Worm (Caenorhabditis elegans) whole organism, L3 larva: ENCODE measurements around the gene ell-1.

Experiments
- ZK546.5 ChIP-seq: sonication (generic microtip); optimal IDR thresholded peaks from 2 replicates; lab custom pipeline; 2017; ENCODE audit warnings: missing biosample characterization, missing genetic modification characterization
- ama-1 ChIP-seq: fragments of 150-350 bp; optimal IDR thresholded peaks from 2 replicates; lab custom pipeline; 2018
- ceh-28 ChIP-seq: fragments of 150-350 bp; optimal IDR thresholded peaks from 2 replicates; lab custom pipeline; 2014; ENCODE audit warnings: missing biosample characterization, missing genetic modification reagents, missing genetic modification characterization
- ceh-82 ChIP-seq: fragments of 150-350 bp; optimal IDR thresholded peaks from 2 replicates; lab custom pipeline; 2014; ENCODE audit warnings: missing biosample characterization, missing genetic modification characterization
- daf-12 ChIP-seq: fragments of 150-350 bp; optimal IDR thresholded peaks from 2 replicates; lab custom pipeline; 2014; ENCODE audit warnings: missing biosample characterization, missing genetic modification reagents, missing genetic modification characterization
- egl-27 ChIP-seq: sonication (generic microtip); optimal IDR thresholded peaks from 4 replicates; lab custom pipeline; 2017; ENCODE audit warnings: missing biosample characterization, missing genetic modification reagents, missing genetic modification characterization
- egl-5 ChIP-seq: fragments of 150-350 bp; optimal IDR thresholded peaks from 2 replicates; lab custom pipeline; 2017; ENCODE audit warnings: missing biosample characterization, missing genetic modification reagents, missing genetic modification characterization, inconsistent platforms
- elt-1 ChIP-seq: fragments of 150-350 bp; optimal IDR thresholded peaks from 2 replicates; lab custom pipeline; 2014; ENCODE audit warnings: missing biosample characterization, missing genetic modification characterization
- elt-2 ChIP-seq: sonication (generic microtip); optimal IDR thresholded peaks from 2 replicates; lab custom pipeline; 2016; ENCODE audit warnings: missing genetic modification reagents, mild to moderate bottlenecking, missing genetic modification characterization, missing compliant biosample characterization
- eor-1 ChIP-seq, 2 experiments: fragments of 150-350 bp; optimal IDR thresholded peaks; 2 replicates each; lab custom pipeline; 2014 to 2018; ENCODE audit warnings: missing biosample characterization in 2 of 2, missing genetic modification characterization in 2 of 2
- fkh-10 ChIP-seq: sonication (generic microtip); optimal IDR thresholded peaks from 2 replicates; lab custom pipeline; 2017; ENCODE audit warnings: missing biosample characterization, missing genetic modification reagents, missing genetic modification characterization
- fkh-2 ChIP-seq: fragments of 150-350 bp; optimal IDR thresholded peaks from 2 replicates; lab custom pipeline; 2014; ENCODE audit warnings: missing biosample characterization, missing genetic modification reagents, missing genetic modification characterization
- jun-1 ChIP-seq: fragments of 150-350 bp; optimal IDR thresholded peaks from 2 replicates; lab custom pipeline; 2014; ENCODE audit warnings: missing biosample characterization, missing genetic modification reagents, missing genetic modification characterization
- mdl-1 ChIP-seq: fragments of 150-350 bp; optimal IDR thresholded peaks from 2 replicates; lab custom pipeline; 2014; ENCODE audit warnings: missing biosample characterization, missing genetic modification characterization
- mml-1 ChIP-seq: fragments of 150-350 bp; sonication (generic microtip); optimal IDR thresholded peaks from 3 replicates; lab custom pipeline; 2014; ENCODE audit warnings: missing biosample characterization, missing genetic modification characterization
- nfya-1 ChIP-seq: sonication (generic microtip); optimal IDR thresholded peaks from 2 replicates; lab custom pipeline; 2017; ENCODE audit warnings: missing genetic modification characterization, mild to moderate bottlenecking, missing compliant biosample characterization, antibody characterized with exemption, moderate library complexity; ENCODE audit not compliant: insufficient read depth
- nhr-23 ChIP-seq: fragments of 150-350 bp; optimal IDR thresholded peaks from 2 replicates; lab custom pipeline; 2014; ENCODE audit warnings: missing biosample characterization, missing genetic modification reagents, missing genetic modification characterization
- nhr-237 ChIP-seq: fragments of 150-350 bp; optimal IDR thresholded peaks from 2 replicates; lab custom pipeline; 2014; ENCODE audit warnings: missing biosample characterization, missing genetic modification characterization
- nhr-28 ChIP-seq: fragments of 150-350 bp; optimal IDR thresholded peaks from 2 replicates; lab custom pipeline; 2014; ENCODE audit warnings: missing biosample characterization, missing genetic modification characterization
- nhr-43 ChIP-seq: sonication (generic microtip); optimal IDR thresholded peaks from 2 replicates; lab custom pipeline; 2016; ENCODE audit warnings: mild to moderate bottlenecking, missing genetic modification characterization, missing compliant biosample characterization; ENCODE audit not compliant: poor library complexity, severe bottlenecking
- nhr-67 ChIP-seq: fragments of 150-350 bp; optimal IDR thresholded peaks from 2 replicates; lab custom pipeline; 2014; ENCODE audit warnings: missing biosample characterization, missing genetic modification characterization
- nhr-76 ChIP-seq: fragments of 150-350 bp; sonication (generic microtip); optimal IDR thresholded peaks from 5 replicates; lab custom pipeline; 2014; ENCODE audit warnings: missing biosample characterization, missing genetic modification characterization
- pha-4 ChIP-seq: fragments of 150-350 bp; optimal IDR thresholded peaks from 2 replicates; lab custom pipeline; 2014; ENCODE audit warnings: missing biosample characterization, missing genetic modification reagents, missing genetic modification characterization
- pqm-1 ChIP-seq: fragments of 150-350 bp; optimal IDR thresholded peaks from 2 replicates; lab custom pipeline; 2017; ENCODE audit warnings: missing biosample characterization, missing genetic modification characterization, inconsistent platforms
- sea-2 ChIP-seq: fragments of 150-350 bp; sonication (generic microtip); optimal IDR thresholded peaks from 4 replicates; lab custom pipeline; 2014; ENCODE audit warnings: missing biosample characterization, missing genetic modification reagents, missing genetic modification characterization
- snpc-4 ChIP-seq: fragments of 150-350 bp; optimal IDR thresholded peaks from 2 replicates; lab custom pipeline; 2014; ENCODE audit warnings: missing biosample characterization, missing genetic modification characterization
- tbx-2 ChIP-seq: sonication (generic microtip); optimal IDR thresholded peaks from 2 replicates; lab custom pipeline; 2016; ENCODE audit warnings: mild to moderate bottlenecking, missing genetic modification characterization, missing compliant biosample characterization
- unc-39 ChIP-seq: sonication (generic microtip); optimal IDR thresholded peaks from 4 replicates; lab custom pipeline; 2017; ENCODE audit warnings: missing biosample characterization, missing genetic modification characterization
- unc-62 ChIP-seq: fragments of 150-350 bp; sonication (generic microtip); optimal IDR thresholded peaks from 4 replicates; lab custom pipeline; 2014; ENCODE audit warnings: missing biosample characterization, missing genetic modification reagents, missing genetic modification characterization
- zag-1 ChIP-seq: fragments of 150-350 bp; optimal IDR thresholded peaks from 2 replicates; lab custom pipeline; 2014; ENCODE audit warnings: missing biosample characterization, missing genetic modification characterization
- ztf-11 ChIP-seq: fragments of 150-350 bp; optimal IDR thresholded peaks from 2 replicates; lab custom pipeline; 2014; ENCODE audit warnings: missing biosample characterization, missing genetic modification characterization
- ztf-4 ChIP-seq: fragments of 150-350 bp; optimal IDR thresholded peaks from 2 replicates; lab custom pipeline; 2014; ENCODE audit warnings: missing biosample characterization, missing genetic modification characterization

ell-1 gene

ce11 chrIV:4410526-4410925, 16.3 kb downstream of the ell-1 start:
- TF ChIP-seq ztf-4 (tag; lab: Kevin White, UChicago) = no peak
- no peak for TF ChIP-seq unc-39
- TF ChIP-seq egl-5 (tag; lab: Kevin White, UChicago) = no peak
- no peak for TF ChIP-seq elt-2 (tag; lab: Kevin White, UChicago)
- TF ChIP-seq nhr-67 = no peak

- no peak for TF ChIP-seq nhr-28 (tag; lab: Kevin White, UChicago)
- TF ChIP-seq sea-2 (GFP tag; lab: Kevin White, UChicago) = no peak
- TF ChIP-seq ztf-4 (tag; lab: Kevin White, UChicago) = no peak
These were observed 17.2 kb downstream of the ell-1 start for ce11 chrIV:4411311-4411947.

ce11 chrIV:4411948-4412335, 17.7 kb downstream of the ell-1 start:
- TF ChIP-seq ama-1 (no peak), unc-62 (GFP tag; lab: Kevin White, UChicago) (no peak), sea-2 (GFP tag; lab: Kevin White, UChicago) (no peak), mdl-1 (tag; lab: Kevin White, UChicago) (no peak), mml-1 (no peak), ztf-11 (tag; lab: Kevin White, UChicago) (no peak), fkh-10 (no peak), nhr-28 (tag; lab: Kevin White, UChicago) (no peak), unc-39 (no peak), elt-1 (tag; lab: Kevin White, UChicago) (no peak), ceh-28 (no peak), ZK546.5 (no peak), zag-1 (tag; lab: Kevin White, UChicago) (no peak), pha-4 (tag; lab: Kevin White, UChicago) (no peak)

- no peak for TF ChIP-seq egl-27 (tag; lab: Kevin White, UChicago)
- no peak for TF ChIP-seq egl-5 (tag; lab: Kevin White, UChicago)
- TF ChIP-seq zag-1 (tag; lab: Kevin White, UChicago) = no peak
- TF ChIP-seq nfya-1 = no peak
- TF ChIP-seq tbx-2 (tag; lab: Kevin White, UChicago) = no peak
- no peak for TF ChIP-seq nhr-23 (tag; lab: Kevin White, UChicago)
- TF ChIP-seq mml-1 = no peak
- TF ChIP-seq elt-2 (tag; lab: Kevin White, UChicago) = no peak
- TF ChIP-seq pha-4 (tag; lab: Kevin White, UChicago) = no peak
- no peak for TF ChIP-seq nhr-76
- no peak for TF ChIP-seq eor-1 (tag; optimal IDR thresholded peaks at IDR 0.05; lab: Kevin White, UChicago)
- TF ChIP-seq unc-62 (GFP tag; lab: Kevin White, UChicago) = no peak
- TF ChIP-seq unc-39 = no peak
- TF ChIP-seq nhr-67 = no peak
- no peak for TF ChIP-seq jun-1 (tag; lab: Kevin White, UChicago)
- TF ChIP-seq snpc-4 = no peak
- TF ChIP-seq pqm-1 (tag; lab: Kevin White, UChicago) = no peak
These were observed 18.9 kb downstream of the ell-1 start for ce11 chrIV:4413114-4413513.

ce11 chrIV:4422029-4422428, 27.8 kb downstream of the ell-1 start, which contains the start of gene clec-175:
Gene clec-175 (plus strand): TSS chrIV:4422329.
- TF ChIP-seq elt-1 (tag; lab: Kevin White, UChicago) (no peak), ama-1 (no peak), daf-12 (tag; lab: Kevin White, UChicago) (no peak), sea-2 (GFP tag; lab: Kevin White, UChicago) (no peak), snpc-4 (no peak), nhr-43 (tag; lab: Kevin White, UChicago) (no peak), zag-1 (tag; lab: Kevin White, UChicago) (no peak), fkh-2 (no peak), elt-2 (tag; lab: Kevin White, UChicago) (no peak), ceh-82 (no peak), nhr-237 (tag; lab: Kevin White, UChicago) (no peak), unc-62 (GFP tag; lab: Kevin White, UChicago) (no peak)
